Worm (Caenorhabditis elegans): ENCODE data around the gene coq-3.
"Not testable (repeated sequence)": the region's sequence is repeated elsewhere in the genome, so short reads cannot be mapped to it uniquely, and the experiment has no call there.

The coq-3 gene

DNA sequence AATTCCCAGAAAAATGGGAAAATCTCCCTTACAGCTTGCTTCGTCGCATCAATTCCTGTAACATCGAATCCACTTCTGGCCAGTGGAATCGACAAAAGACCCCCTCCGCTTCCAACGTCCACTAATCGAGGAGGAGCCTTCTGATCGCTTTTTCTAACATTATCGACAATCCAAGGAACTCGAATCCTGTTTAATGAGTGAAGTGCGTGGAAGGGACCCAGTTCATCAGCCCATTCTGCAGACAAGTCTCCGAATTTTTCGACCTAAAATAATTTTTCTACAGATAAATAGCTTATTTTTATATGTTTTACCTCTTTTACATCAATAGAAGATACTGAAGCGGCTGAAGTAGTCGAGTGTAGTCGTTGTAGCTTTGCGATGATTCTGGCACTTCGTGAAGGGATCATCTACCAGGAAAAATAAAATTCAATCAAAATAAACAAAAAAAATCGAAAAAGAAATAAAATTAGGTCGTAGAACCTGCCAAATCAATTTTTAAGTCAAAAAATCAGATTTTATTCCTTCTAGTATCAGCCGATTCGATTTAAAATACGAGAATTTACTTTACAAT is at the start of gene coq-3:
Gene coq-3 (minus strand): TSS at position 407 of the 571 bp plus-strand sequence.
- TF ChIP-seq unc-62 (GFP tag; optimal IDR thresholded peaks at IDR 0.05), result no peak

DNA sequence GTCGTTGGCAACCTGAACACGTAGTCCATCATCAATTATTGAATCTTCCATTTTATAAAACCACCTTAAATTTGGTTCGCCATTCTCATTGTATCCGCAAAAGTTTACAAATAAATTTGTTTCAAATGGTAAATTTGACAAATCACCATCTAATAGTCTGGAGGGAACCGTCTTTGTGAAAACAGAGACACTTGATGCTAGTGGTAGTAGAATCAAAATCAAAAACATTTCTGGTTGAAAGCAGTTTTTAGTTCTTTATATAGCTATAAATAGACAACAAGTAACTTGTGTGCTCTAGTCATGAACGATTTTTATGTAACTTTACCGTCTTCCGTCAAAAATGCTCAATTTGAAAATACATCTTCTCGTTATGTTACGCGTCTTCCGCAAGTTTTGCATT is 46.9 kb upstream of the coq-3 start, which contains the start of gene Y57G11C.20:
Gene Y57G11C.20 (plus strand): TSS at position 301 of the 400 bp plus-strand sequence.
- TF ChIP-seq unc-62 (GFP tag; optimal IDR thresholded peaks at IDR 0.05), result not testable (repeated sequence)

DNA sequence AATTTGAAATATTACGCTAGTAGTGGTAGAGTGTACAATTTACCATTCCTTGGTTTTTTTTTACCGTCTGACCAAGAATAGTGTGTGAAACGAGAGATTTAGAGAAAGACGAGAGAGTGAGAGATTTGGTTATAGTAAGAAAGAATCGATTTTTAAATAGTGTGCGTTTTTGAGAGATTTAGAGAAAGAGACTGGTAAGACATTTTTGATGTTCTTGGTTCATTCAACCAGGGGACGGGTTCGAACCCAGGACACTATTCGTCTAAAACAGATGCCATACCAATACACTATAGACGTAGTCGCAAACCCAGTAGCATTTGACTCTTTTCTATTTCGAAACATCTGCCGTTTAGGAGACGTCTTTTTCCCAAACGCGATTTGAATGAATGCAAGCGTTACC is 42.0 kb upstream of the coq-3 start:
- no peak for TF ChIP-seq unc-62 (GFP tag; optimal IDR thresholded peaks at IDR 0.05)

DNA sequence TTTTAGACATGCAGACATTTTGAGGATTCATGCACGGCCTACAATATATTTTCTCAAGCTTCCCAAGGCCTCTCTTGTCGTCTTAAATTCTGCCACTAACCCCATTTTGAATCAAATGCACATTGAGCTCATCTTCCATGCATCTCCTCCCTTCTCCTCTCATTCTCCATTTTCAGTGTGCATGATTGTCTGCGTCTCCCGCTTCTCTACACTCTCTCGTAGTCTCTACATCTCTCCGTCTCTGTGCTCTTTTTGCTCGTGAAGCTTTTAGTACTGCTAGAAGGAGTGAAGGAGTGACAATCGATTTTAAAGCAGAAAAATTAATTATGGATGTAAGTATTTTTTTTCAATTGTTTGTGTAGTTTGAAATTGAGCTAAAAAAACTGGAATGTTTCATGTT is 40.8 kb upstream of the coq-3 start, which contains the start of gene Y57G11C.22:
Gene Y57G11C.22 (plus strand): TSS at position 327 of the 400 bp plus-strand sequence.
- TF ChIP-seq unc-62 (GFP tag; optimal IDR thresholded peaks at IDR 0.05), result no peak

DNA sequence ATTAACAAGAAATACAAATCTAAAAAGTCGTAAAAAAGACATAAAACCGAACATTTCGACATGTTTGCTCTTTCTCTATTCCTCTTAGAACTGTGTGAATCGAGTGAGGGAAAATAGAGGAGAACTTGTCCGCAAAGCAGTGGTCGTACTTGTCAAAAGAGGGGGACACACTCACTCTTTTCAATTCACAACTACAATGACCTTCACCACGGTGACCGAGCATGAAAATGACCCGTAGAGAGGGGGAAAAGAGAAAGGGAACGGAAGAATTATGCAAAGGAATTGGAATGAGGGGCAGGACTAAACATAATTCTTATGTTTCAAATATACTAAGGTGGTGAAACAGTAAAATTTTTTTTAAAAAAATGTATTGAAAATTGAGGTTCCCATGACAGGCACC is 37.4 kb upstream of the coq-3 start:
- no peak for TF ChIP-seq unc-62 (GFP tag; optimal IDR thresholded peaks at IDR 0.05)

DNA sequence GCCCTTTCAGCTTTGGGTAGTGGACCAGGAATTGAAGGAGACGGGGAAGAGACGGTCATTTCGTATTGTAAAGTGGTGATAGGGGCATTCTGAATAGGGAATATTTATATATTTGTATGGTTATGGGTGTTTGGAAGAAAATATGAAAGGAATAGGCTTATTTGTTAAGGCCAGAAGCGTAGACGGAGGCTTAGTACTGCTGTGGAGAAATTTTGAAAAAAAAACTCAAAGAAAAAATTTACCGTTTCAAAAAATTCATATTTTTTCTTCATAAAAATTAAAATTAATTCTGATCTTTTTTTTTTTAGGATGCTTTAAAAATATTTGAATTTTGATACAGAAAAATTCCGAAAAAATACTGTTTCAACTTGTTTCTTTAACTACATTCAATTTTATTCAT is 32.9 kb upstream of the coq-3 start, which contains the start of gene hhat-2:
Gene hhat-2 (minus strand): TSS at position 101 of the 400 bp plus-strand sequence.
- no peak for TF ChIP-seq unc-62 (GFP tag; optimal IDR thresholded peaks at IDR 0.05)

DNA sequence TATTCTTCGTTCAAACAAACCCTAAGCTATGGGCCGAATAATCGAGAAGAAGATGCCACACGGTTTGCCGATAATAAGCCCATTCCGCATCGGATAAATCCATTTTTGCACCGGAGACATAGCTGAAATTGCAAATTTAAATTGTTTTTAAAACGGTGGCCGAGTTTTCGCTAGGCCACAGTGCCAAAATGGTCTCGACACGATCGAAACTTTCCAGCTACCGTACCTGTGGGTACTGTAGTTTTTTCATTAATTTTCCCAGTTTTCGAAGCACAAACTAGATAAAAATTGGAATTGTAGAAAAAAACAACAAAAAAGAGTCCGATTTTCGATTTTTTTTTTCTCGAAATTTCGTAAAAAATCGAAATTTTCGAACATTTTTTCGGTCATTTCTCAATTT is 32.1 kb upstream of the coq-3 start:
- no peak for TF ChIP-seq unc-62 (GFP tag; optimal IDR thresholded peaks at IDR 0.05)

DNA sequence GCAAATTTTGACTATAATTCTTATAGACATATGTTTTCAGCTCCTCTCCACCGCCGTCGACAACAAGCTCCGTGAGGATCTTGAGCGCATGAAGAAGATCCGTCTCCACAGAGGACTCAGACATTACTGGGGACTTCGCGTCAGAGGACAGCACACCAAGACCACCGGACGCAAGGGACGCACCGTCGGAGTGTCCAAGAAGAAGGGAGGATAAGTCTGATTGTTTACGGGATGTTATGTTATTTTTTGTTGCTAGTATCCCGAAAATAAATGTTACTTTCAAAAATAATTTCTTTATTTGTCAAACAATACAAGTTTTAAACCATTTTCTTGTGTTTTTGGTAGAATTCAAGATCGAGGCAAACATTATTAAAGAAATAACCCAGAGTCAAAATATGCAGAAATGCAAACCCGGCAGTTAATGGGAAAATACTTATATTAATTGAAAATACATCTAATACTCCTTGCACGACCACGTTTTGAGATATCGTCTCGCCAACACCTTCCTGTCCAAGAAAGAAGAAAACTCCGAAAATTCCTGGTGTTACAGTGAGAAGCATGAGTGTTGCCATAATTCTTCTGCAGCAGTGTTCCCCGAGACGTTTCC is 30.1 kb upstream of the coq-3 start:
- no peak for TF ChIP-seq unc-62 (GFP tag; optimal IDR thresholded peaks at IDR 0.05)

DNA sequence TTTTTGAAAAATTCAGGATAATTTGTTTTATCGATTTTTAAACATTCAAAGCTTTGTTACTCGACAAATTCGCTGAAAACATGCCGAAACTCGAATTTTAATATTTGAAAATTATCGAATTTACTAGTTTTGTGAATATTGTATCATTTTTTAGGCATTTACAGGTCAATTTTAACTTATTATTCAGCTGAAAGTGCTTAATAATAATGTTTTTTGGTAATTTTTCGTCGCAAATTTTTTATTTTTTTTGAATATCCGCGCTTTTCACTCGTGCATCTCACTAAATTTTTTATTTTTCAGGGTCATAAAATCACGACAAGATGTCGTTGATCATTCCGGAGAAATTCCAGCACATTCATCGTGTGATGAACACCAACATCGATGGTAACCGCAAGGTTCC is 29.3 kb upstream of the coq-3 start, which contains the start of gene rps-18:
Gene rps-18 (plus strand): TSS at position 301 of the 400 bp plus-strand sequence.
- no peak for TF ChIP-seq unc-62 (GFP tag; optimal IDR thresholded peaks at IDR 0.05)

DNA sequence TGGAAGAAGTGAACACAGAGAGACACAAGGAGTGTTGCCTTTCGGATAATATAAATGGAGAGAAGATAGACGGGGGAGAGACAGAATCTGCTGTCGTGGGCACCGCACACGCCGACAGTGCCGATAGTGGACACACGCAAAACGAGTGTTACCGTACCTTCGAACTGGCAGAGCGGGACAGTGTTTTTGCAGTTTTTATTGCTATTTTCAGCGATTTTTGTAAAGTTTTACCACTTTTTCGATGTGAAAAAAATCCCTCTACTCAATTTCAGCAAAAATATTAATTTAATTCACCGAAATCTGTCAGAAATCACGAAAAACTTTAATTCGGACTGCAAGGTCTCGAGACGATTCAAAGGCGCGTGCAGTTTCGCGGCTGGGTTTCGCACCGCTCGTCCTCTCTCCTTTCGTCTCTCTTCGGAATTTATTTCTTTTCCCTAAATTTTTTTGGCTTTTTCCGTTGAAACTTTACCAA is 28.8 kb upstream of the coq-3 start, which contains the start of gene sec-61.A:
Gene sec-61.A (minus strand): TSS at position 387 of the 475 bp plus-strand sequence.
- no peak for TF ChIP-seq unc-62 (GFP tag; optimal IDR thresholded peaks at IDR 0.05)

DNA sequence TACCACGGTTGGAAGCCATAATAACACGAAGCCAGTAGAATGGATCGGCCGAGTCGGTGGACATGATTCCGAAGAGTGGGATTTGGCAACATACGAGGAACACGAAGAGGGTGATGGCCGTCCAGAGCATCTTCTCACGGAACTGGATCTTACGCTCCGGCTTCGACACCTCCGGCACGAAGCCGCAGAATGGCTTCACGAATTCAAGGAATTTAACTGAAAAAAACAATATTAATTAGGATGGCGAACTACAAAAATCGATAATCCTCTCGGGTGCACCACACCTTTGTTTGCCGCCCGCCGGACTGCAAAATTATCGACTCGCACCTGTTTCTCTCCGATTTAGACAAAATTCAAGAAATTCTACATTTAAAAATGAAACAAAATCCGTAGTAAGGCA is 28.1 kb upstream of the coq-3 start:
- no peak for TF ChIP-seq unc-62 (GFP tag; optimal IDR thresholded peaks at IDR 0.05)

DNA sequence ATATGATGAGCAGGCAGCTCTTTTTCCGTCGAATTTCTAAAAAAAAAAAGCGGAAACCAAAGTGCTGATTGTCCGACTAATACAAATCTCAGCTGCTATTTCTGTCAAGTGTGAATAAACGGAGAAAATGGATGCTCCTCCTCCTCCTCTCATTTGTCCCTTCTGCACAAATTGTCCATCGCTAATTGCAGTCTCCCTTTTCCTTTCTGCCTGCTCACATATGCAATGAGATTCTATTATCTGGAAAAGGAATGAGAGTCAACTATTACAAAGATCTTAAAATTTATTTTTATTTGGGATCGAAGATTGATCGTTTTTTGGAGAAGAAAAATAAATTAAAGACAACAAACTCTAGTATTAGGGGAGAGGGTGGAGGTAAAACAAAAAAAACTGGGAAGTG is 26.1 kb upstream of the coq-3 start:
- TF ChIP-seq unc-62 (GFP tag; optimal IDR thresholded peaks at IDR 0.05), result no peak

DNA sequence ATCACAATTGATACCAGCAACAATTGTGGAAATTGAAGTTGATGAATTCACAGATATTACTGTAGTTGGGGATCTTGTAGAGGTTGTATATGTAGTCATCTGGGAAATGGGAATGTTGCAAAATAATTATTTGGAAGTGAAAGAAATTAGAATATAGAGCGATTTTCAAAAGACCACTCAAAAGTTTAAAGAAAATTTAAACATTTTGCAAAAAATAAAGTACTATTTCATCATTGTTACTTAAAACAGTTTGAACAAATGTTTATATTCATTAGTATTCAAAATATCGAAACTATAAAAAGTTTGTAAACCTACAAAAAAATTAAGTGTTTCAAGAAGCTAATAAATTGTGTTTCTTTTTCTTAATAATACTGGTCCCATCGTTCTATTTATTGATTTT is 20.2 kb upstream of the coq-3 start, which contains the start of gene Y57G11C.46:
Gene Y57G11C.46 (minus strand): TSS at position 101 of the 400 bp plus-strand sequence.
- TF ChIP-seq unc-62 (GFP tag; optimal IDR thresholded peaks at IDR 0.05), result no peak

DNA sequence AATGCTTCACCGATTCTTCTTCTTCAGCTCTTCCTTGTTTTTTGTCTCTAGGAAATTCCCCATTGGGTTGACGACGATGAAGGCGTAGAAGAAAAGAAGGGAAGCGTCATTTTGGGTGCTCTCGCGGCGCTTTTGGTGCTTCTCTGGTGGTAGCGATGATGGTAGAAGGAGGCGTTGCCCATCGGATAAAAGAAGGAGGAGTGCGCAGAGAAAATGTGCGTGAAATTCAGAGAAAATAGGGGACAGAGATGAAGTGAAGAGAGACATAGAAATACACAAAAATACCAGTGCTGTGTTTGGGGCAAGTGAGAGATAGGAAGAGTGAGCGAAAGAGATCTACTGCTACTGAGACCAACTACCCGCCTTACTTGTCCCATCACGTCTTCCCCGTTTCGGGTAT is 10.8 kb upstream of the coq-3 start, which contains the start of gene oig-5:
Gene oig-5 (plus strand): TSS at position 301 of the 400 bp plus-strand sequence.
- TF ChIP-seq unc-62 (GFP tag; optimal IDR thresholded peaks at IDR 0.05), result no peak

DNA sequence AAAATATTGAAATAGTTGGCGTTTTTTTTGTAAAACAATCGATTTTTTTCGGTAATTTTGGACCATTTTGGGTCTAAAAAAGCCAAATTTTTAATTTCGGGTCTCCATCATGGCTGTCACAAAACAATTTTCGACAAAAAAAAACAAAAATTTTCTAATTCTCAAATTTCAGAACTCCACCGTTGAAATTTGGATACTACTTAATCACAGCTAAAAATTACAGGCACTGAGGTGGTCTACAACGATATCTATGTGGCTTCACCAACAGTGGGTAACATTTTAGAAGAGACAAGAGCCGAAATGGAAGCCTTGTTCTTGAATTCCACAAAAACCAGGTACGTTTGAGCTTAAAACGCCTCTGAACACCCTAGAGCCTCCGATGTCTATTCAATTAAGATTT is 6.2 kb upstream of the coq-3 start, which contains the start of gene Y57G11C.1142:
Gene Y57G11C.1142 (plus strand): TSS at position 301 of the 400 bp plus-strand sequence.
- no peak for TF ChIP-seq unc-62 (GFP tag; optimal IDR thresholded peaks at IDR 0.05)

DNA sequence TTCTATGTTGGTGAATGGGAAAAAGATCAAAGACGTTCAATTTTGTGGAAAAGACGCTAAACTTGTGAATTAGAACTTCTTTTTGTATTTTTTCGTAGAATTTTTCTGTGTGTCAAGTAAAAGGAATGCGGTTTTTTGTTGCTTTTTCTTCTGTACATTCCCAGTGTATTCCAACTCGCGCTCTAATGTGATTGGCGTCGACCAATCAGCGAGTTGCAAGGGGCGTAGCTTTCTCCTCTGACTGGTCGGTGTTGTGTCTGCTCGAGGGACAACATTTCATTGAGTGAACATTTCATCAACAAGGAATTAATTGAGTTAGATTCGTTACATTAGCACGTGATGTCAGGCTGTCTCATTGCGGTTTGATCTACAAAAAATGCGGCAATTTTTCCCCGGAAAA is 4.8 kb upstream of the coq-3 start:
- TF ChIP-seq unc-62 (GFP tag; optimal IDR thresholded peaks at IDR 0.05), result no peak

DNA sequence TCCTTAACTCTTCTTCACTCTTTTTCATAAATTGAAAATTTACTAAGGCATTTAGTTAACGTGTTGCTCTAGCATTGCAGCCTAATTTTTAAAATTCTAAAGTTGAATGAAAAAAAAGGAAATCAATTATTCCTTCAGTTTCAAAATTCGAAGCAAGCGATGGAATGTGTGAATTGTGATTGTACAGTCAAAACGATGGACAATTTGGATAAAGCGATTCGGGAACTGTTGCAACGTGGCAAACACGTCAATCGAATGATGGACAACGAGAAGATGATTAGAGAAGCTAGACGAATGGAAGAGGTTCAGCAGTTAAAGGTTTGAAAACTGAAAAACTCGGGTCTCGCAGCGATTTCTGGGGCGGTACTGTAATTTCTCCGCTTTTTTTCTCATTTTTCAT is 3.1 kb upstream of the coq-3 start, which contains the start of gene Y57G11C.14:
Gene Y57G11C.14 (plus strand): TSS at position 126 of the 400 bp plus-strand sequence.
- no peak for TF ChIP-seq unc-62 (GFP tag; optimal IDR thresholded peaks at IDR 0.05)
